Worm (Caenorhabditis elegans) whole organism, early embryonic: Measurements from ENCODE around the gene pygo-1.

Source experiments
- aly-1 ChIP-seq: sonication (generic microtip); optimal IDR thresholded peaks from 2 replicates; lab custom pipeline; 2016; ENCODE audit warnings: missing genetic modification characterization, missing compliant biosample characterization
- ama-1 ChIP-seq: fragments of 150-350 bp; optimal IDR thresholded peaks from 2 replicates; lab custom pipeline; 2014
- ceh-13 ChIP-seq: fragments of 200-800 bp; sonication (Bioruptor generic); optimal IDR thresholded peaks from 2 replicates; lab custom pipeline; 2018; ENCODE audit warnings: mild to moderate bottlenecking, missing genetic modification characterization, missing compliant biosample characterization
- ceh-36 ChIP-seq: sonication (generic microtip); optimal IDR thresholded peaks from 2 replicates; lab custom pipeline; 2016; ENCODE audit warnings: missing genetic modification characterization, inconsistent platforms, missing compliant biosample characterization
- flt-1 ChIP-seq: fragments of 200-800 bp; sonication (Bioruptor generic); IDR thresholded peaks from 2 replicates; pipeline ENCODE4 v1.3.6; 2022; ENCODE audit warnings: missing genetic modification characterization, missing compliant biosample characterization
- hmg-4 ChIP-seq: fragments of 200-800 bp; sonication (Bioruptor generic); optimal IDR thresholded peaks from 2 replicates; lab custom pipeline; 2018; ENCODE audit warnings: mild to moderate bottlenecking, missing genetic modification characterization, missing compliant biosample characterization
- hnd-1 ChIP-seq: sonication (generic microtip); optimal IDR thresholded peaks from 2 replicates; lab custom pipeline; 2016; ENCODE audit warnings: missing genetic modification characterization, missing compliant biosample characterization
- pes-1 ChIP-seq: fragments of 200-800 bp; sonication (Bioruptor generic); IDR thresholded peaks from 2 replicates; pipeline ENCODE4 v1.3.6; 2022; ENCODE audit warnings: missing genetic modification reagents, missing genetic modification characterization, missing compliant biosample characterization
- sea-1 ChIP-seq: fragments of 200-800 bp; sonication (Bioruptor generic); conservative IDR thresholded peaks from 2 replicates; pipeline ENCODE4 v1.3.6; 2022; ENCODE audit warnings: missing genetic modification characterization, missing compliant biosample characterization
- tbx-11 ChIP-seq: fragments of 200-800 bp; sonication (Bioruptor generic); IDR thresholded peaks from 2 replicates; pipeline ENCODE4 v1.3.6; 2022; ENCODE audit warnings: missing genetic modification characterization, missing compliant biosample characterization
- tbx-37 ChIP-seq: fragments of 200-800 bp; sonication (Bioruptor generic); conservative IDR thresholded peaks from 2 replicates; pipeline ENCODE4 v1.3.6; 2022; ENCODE audit warnings: missing genetic modification reagents, missing genetic modification characterization, missing compliant biosample characterization
- tra-4 ChIP-seq: sonication (generic microtip); optimal IDR thresholded peaks from 2 replicates; lab custom pipeline; 2017; ENCODE audit warnings: missing genetic modification characterization, missing compliant biosample characterization

DNA sequence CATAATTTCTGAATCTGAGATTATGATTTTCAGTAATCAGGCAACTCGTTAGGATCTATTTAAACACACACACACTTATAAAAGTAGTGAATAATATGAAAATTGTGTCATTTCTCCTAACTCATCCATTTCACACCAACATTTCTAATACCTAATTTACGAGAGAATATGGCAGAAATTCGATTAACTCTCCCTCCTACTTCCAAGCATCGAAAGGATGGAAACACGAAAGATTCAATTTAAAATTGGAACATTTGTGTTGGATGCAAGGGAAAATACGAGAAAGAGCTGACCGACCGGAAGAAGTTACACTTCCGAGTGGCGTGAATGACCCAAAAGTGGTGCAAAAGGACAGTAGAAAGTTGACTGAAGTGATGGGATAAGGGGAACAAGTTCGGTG lies 25.9 kb downstream of the pygo-1 start:
- TF ChIP-seq hmg-4 (GFP tag; lab: Kevin White, UChicago) (no peak), aly-1 (tag; lab: Kevin White, UChicago) (no peak), ceh-36 (tag; lab: Kevin White, UChicago) (no peak), tbx-11 (GFP tag; lab: Robert Waterston, UW) (no peak), ama-1 (lab: Kevin White, UChicago) (no peak), flt-1 (no peak), hnd-1 (tag; lab: Kevin White, UChicago) (no peak), pes-1 (GFP tag; lab: Robert Waterston, UW) (no peak), ceh-13 (GFP tag; lab: Kevin White, UChicago) (no peak), sea-1 (GFP tag; lab: Robert Waterston, UW) (no peak), tbx-37 (GFP tag; lab: Robert Waterston, UW) (no peak), tra-4 (tag; lab: Kevin White, UChicago) (no peak)
